Fruit fly (Drosophila melanogaster): ENCODE results near the gene PolD3.

The PolD3 gene

DNA sequence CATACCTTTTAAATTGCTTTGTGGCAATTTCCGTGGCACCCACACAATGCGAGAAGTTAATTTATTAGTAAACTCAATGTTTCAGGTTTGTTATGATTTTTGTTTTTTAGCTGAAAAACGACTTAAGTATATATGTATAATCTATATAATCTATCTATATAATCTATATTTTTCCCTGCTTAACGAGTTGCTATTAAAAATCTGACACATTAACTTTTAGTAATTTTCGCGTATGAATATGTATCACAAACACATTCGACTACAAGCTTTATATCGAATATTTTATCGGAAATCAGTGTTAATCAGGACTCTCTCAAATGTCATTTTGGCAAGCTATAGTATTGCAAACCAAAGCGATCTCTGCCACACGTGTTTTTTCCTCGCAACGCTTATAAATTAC is 41.4 kb upstream of the PolD3 start, which contains the start of gene CG15262:
Gene CG15262, plus strand, starts transcription at position 301 of the 400 bp plus-strand sequence.
- no peak for TF ChIP-seq Rel (GFP tag; optimal IDR thresholded peaks at IDR 0.05)
- TF ChIP-seq Rel (tag; optimal IDR thresholded peaks at IDR 0.05), result no peak
- TF ChIP-seq Mio (GFP tag; optimal IDR thresholded peaks at IDR 0.05), result no peak
- TF ChIP-seq sage (GFP tag; optimal IDR thresholded peaks at IDR 0.05), result no peak
- no peak for TF ChIP-seq pan (optimal IDR thresholded peaks at IDR 0.05)
- no peak for TF ChIP-seq sv (GFP tag; optimal IDR thresholded peaks at IDR 0.05)

DNA sequence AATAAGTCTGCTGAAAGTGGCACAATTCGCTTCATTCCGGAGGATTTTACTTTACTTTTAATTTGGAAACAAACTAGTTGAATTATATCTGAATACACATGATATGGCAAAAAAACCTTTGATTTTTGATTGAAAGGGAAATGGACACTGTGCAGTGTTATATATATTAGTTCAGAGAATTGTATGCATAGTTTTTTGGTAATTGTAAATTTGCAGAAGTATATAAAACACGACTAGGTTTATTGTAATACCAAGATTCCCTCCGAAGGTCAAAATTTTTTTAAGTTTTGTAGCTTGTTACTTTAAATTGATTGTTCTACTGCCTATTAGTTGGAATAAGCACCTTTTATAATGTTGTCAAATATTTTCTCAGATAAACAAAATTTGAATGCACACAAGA is 36.0 kb upstream of the PolD3 start, which contains the start of gene CG15260:
Gene CG15260, minus strand, starts transcription at position 101 of the 400 bp plus-strand sequence.
- TF ChIP-seq CG32264 (GFP tag; optimal IDR thresholded peaks at IDR 0.05), result no peak
- TF ChIP-seq pan (optimal IDR thresholded peaks at IDR 0.05), result no peak
- no peak for TF ChIP-seq CrebA (GFP tag; optimal IDR thresholded peaks at IDR 0.05; ENCODE audit: borderline replicate concordance)
- no peak for TF ChIP-seq br (GFP tag; optimal IDR thresholded peaks at IDR 0.05)
- TF ChIP-seq dl (GFP tag; optimal IDR thresholded peaks at IDR 0.05; ENCODE audit: insufficient read depth in 1 of 2, partially characterized antibody in 2 of 2), result no peak
- TF ChIP-seq Jra (GFP tag; optimal IDR thresholded peaks at IDR 0.05), result no peak
- TF ChIP-seq Abd-B (GFP tag; optimal IDR thresholded peaks at IDR 0.05), result no peak
- no peak for TF ChIP-seq dmrt93B (GFP tag; optimal IDR thresholded peaks at IDR 0.05)
- no peak for TF ChIP-seq CG9705 (GFP tag; optimal IDR thresholded peaks at IDR 0.05)
- no peak for TF ChIP-seq N (GFP tag; optimal IDR thresholded peaks at IDR 0.05)
- TF ChIP-seq Rel (GFP tag; optimal IDR thresholded peaks at IDR 0.05), result no peak
- no peak for TF ChIP-seq Rel (tag; optimal IDR thresholded peaks at IDR 0.05)
- TF ChIP-seq lola (GFP tag; optimal IDR thresholded peaks at IDR 0.05), result no peak
- TF ChIP-seq brk (GFP tag; optimal IDR thresholded peaks at IDR 0.05), result no peak
- no peak for TF ChIP-seq psq (GFP tag; optimal IDR thresholded peaks at IDR 0.05)
- TF ChIP-seq jim (GFP tag; optimal IDR thresholded peaks at IDR 0.05), result no peak

DNA sequence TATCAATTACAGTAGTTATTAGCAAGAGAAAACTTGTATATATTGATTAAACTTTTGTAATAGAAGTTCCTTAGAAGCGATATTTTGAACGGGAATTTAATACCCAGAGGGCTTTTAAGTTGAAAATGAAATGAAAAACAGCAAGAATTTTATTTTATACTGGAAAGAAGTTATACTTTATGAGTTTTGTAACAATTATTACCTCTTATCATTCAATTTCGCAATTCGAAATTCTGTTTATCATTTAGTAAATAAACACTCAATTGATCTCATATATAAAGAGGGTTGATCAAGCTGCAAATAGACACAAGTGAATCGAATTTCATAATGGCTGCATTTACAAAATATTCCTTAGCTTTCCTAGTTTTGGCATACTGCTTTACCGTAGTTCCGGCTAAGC is 28.6 kb upstream of the PolD3 start, which contains the start of gene CG15263:
Gene CG15263, plus strand, starts transcription at position 301 of the 400 bp plus-strand sequence.
- TF ChIP-seq OdsH (GFP tag; optimal IDR thresholded peaks at IDR 0.05) (no peak), GATAd (GFP tag; optimal IDR thresholded peaks at IDR 0.05) (no peak), Hr78 (GFP tag; optimal IDR thresholded peaks at IDR 0.05) (no peak), Sp1 (GFP tag; optimal IDR thresholded peaks at IDR 0.05) (no peak), lola (GFP tag; optimal IDR thresholded peaks at IDR 0.05) (no peak), CG32264 (GFP tag; optimal IDR thresholded peaks at IDR 0.05) (no peak), br (GFP tag; optimal IDR thresholded peaks at IDR 0.05) (no peak), pan (optimal IDR thresholded peaks at IDR 0.05) (no peak), fru (GFP tag; optimal IDR thresholded peaks at IDR 0.05) (no peak), Vsx2 (GFP tag; optimal IDR thresholded peaks at IDR 0.05; ENCODE audit: partially characterized antibody) (no peak), Rel (GFP tag; optimal IDR thresholded peaks at IDR 0.05) (no peak), Rel (tag; optimal IDR thresholded peaks at IDR 0.05) (no peak)

DNA sequence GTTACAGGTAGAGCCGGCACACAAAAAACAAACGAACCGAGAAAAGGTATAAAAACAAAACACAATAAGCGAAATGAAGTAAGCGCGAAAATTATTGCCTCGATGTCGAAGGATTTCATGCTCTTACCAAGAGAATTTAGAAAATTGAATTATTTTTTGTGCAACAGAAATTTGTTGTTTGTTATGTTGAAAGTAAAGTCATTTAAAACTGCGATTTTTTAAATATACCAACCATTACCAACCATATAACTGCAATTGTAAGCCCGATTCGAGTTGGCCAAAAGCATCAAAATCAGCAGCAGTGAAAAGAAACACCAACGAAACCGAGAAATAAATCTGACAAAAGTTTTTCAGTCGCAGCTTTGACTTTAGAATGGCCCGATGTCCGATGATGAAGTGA is 24.9 kb upstream of the PolD3 start:
- TF ChIP-seq ey (GFP tag; optimal IDR thresholded peaks at IDR 0.05) (peak; percentile 41), pan (optimal IDR thresholded peaks at IDR 0.05) (no peak), rgr (GFP tag; optimal IDR thresholded peaks at IDR 0.05) (peak; percentile 20), foxo (GFP tag; optimal IDR thresholded peaks at IDR 0.05) (peak in 1 of 2 experiments; percentile 28), CrebA (GFP tag; optimal IDR thresholded peaks at IDR 0.05; ENCODE audit: borderline replicate concordance) (no peak), HLH106 (tag; optimal IDR thresholded peaks at IDR 0.05) (peak; percentile 57), usp (GFP tag; optimal IDR thresholded peaks at IDR 0.05) (no peak), GATAd (GFP tag; optimal IDR thresholded peaks at IDR 0.05) (no peak), Mio (GFP tag; optimal IDR thresholded peaks at IDR 0.05) (no peak), OdsH (GFP tag; optimal IDR thresholded peaks at IDR 0.05) (peak; percentile 30), Jra (GFP tag; optimal IDR thresholded peaks at IDR 0.05) (no peak), Myc (optimal IDR thresholded peaks at IDR 0.05) (no peak), Abd-B (GFP tag; optimal IDR thresholded peaks at IDR 0.05) (no peak), lola (GFP tag; optimal IDR thresholded peaks at IDR 0.05) (no peak), Dif (GFP tag; optimal IDR thresholded peaks at IDR 0.05; ENCODE audit: partially characterized antibody) (no peak), Hr83 (GFP tag; optimal IDR thresholded peaks at IDR 0.05; ENCODE audit: poor library complexity, severe bottlenecking) (no peak), tai (GFP tag; optimal IDR thresholded peaks at IDR 0.05) (no peak), N (GFP tag; optimal IDR thresholded peaks at IDR 0.05) (no peak), CG32264 (GFP tag; optimal IDR thresholded peaks at IDR 0.05) (no peak), woc (GFP tag; optimal IDR thresholded peaks at IDR 0.05) (peak; percentile 31), Hr78 (GFP tag; optimal IDR thresholded peaks at IDR 0.05) (no peak), dl (GFP tag; optimal IDR thresholded peaks at IDR 0.05; ENCODE audit: insufficient read depth in 1 of 2, partially characterized antibody in 2 of 2) (no peak), dsf (GFP tag; optimal IDR thresholded peaks at IDR 0.05; ENCODE audit: borderline replicate concordance) (no peak), sage (GFP tag; optimal IDR thresholded peaks at IDR 0.05) (no peak), psq (GFP tag; optimal IDR thresholded peaks at IDR 0.05) (peak; percentile 36), Vsx2 (GFP tag; optimal IDR thresholded peaks at IDR 0.05; ENCODE audit: partially characterized antibody) (no peak), fru (GFP tag; optimal IDR thresholded peaks at IDR 0.05) (peak; percentile 52), Hnf4 (GFP tag; optimal IDR thresholded peaks at IDR 0.05) (no peak), br (GFP tag; optimal IDR thresholded peaks at IDR 0.05) (peak; percentile 18), Rel (GFP tag; optimal IDR thresholded peaks at IDR 0.05) (no peak), Rel (tag; optimal IDR thresholded peaks at IDR 0.05) (no peak), sv (GFP tag; optimal IDR thresholded peaks at IDR 0.05) (no peak), Dfd (GFP tag; optimal IDR thresholded peaks at IDR 0.05) (no peak), CG9705 (GFP tag; optimal IDR thresholded peaks at IDR 0.05) (no peak), brk (GFP tag; optimal IDR thresholded peaks at IDR 0.05) (no peak), dmrt93B (GFP tag; optimal IDR thresholded peaks at IDR 0.05) (peak; percentile 25), Sp1 (GFP tag; optimal IDR thresholded peaks at IDR 0.05) (peak; percentile 69), jim (GFP tag; optimal IDR thresholded peaks at IDR 0.05) (no peak), h (GFP tag; optimal IDR thresholded peaks at IDR 0.05) (peak; percentile 41)
